Worm (Caenorhabditis elegans) whole organism, mixed stage, embryonic: ENCODE results near the gene asns-1.
"Not testable (repeated sequence)": the region's sequence is repeated elsewhere in the genome, so short reads cannot be mapped to it uniquely, and the experiment has no call there.

ENCODE experiments used
- M03D4.4 ChIP-seq: sonication (generic microtip); optimal IDR thresholded peaks from 2 replicates; lab custom pipeline; 2017; ENCODE audit warnings: mild to moderate bottlenecking, missing genetic modification characterization, missing compliant biosample characterization
- bed-3 ChIP-seq: fragments of 200-800 bp; sonication (Bioruptor generic); optimal IDR thresholded peaks from 3 replicates; lab custom pipeline; 2018; ENCODE audit warnings: mild to moderate bottlenecking, missing genetic modification characterization, moderate library complexity, missing compliant biosample characterization
- blmp-1 ChIP-seq: fragments of 150-350 bp; optimal IDR thresholded peaks from 2 replicates; lab custom pipeline; 2014; ENCODE audit warnings: missing biosample characterization, missing genetic modification characterization
- ceh-39 ChIP-seq: fragments of 150-350 bp; optimal IDR thresholded peaks from 2 replicates; lab custom pipeline; 2014; ENCODE audit warnings: missing biosample characterization, missing genetic modification characterization
- ceh-43 ChIP-seq: fragments of 200-800 bp; sonication (Bioruptor generic); optimal IDR thresholded peaks from 2 replicates; lab custom pipeline; 2018; ENCODE audit warnings: mild to moderate bottlenecking, missing genetic modification characterization, moderate library complexity, missing compliant biosample characterization
- ceh-83 ChIP-seq: fragments of 200-800 bp; sonication (Bioruptor generic); optimal IDR thresholded peaks from 2 replicates; lab custom pipeline; 2018; ENCODE audit warnings: mild to moderate bottlenecking, missing genetic modification characterization, missing compliant biosample characterization
- ces-1 ChIP-seq: fragments of 150-350 bp; optimal IDR thresholded peaks from 2 replicates; lab custom pipeline; 2014; ENCODE audit warnings: missing biosample characterization, missing genetic modification reagents, missing genetic modification characterization
- cnd-1 ChIP-seq: fragments of 200-800 bp; sonication (Bioruptor generic); optimal IDR thresholded peaks from 2 replicates; lab custom pipeline; 2018; ENCODE audit warnings: mild to moderate bottlenecking, missing genetic modification characterization, missing compliant biosample characterization
- drap-1 ChIP-seq: fragments of 200-800 bp; sonication (Bioruptor generic); optimal IDR thresholded peaks from 3 replicates; lab custom pipeline; 2018; ENCODE audit warnings: mild to moderate bottlenecking, missing genetic modification characterization, missing compliant biosample characterization
- elt-1 ChIP-seq: sonication (generic microtip); optimal IDR thresholded peaks from 2 replicates; lab custom pipeline; 2017; ENCODE audit warnings: missing genetic modification characterization, mild to moderate bottlenecking, missing compliant biosample characterization, antibody characterized with exemption, moderate library complexity, borderline replicate concordance; ENCODE audit not compliant: insufficient read depth
- elt-3 ChIP-seq: fragments of 150-350 bp; optimal IDR thresholded peaks from 2 replicates; lab custom pipeline; 2014; ENCODE audit warnings: missing biosample characterization, missing genetic modification characterization
- flh-1 ChIP-seq: fragments of 200-800 bp; sonication (Bioruptor generic); optimal IDR thresholded peaks from 2 replicates; lab custom pipeline; 2018; ENCODE audit warnings: mild to moderate bottlenecking, missing genetic modification characterization, moderate library complexity, missing compliant biosample characterization
- ham-2 ChIP-seq: fragments of 200-800 bp; sonication (Bioruptor generic); optimal IDR thresholded peaks from 2 replicates; lab custom pipeline; 2018; ENCODE audit warnings: mild to moderate bottlenecking, missing genetic modification characterization, missing compliant biosample characterization
- lin-13 ChIP-seq: fragments of 150-350 bp; optimal IDR thresholded peaks from 2 replicates; lab custom pipeline; 2014; ENCODE audit warnings: missing biosample characterization, missing genetic modification characterization
- lin-32 ChIP-seq: fragments of 200-800 bp; sonication (Bioruptor generic); optimal IDR thresholded peaks from 2 replicates; lab custom pipeline; 2018; ENCODE audit warnings: mild to moderate bottlenecking, missing genetic modification characterization, missing compliant biosample characterization
- lsy-2 ChIP-seq: fragments of 150-350 bp; optimal IDR thresholded peaks from 2 replicates; lab custom pipeline; 2014; ENCODE audit warnings: missing biosample characterization, missing genetic modification characterization
- mab-5 ChIP-seq: fragments of 150-350 bp; optimal IDR thresholded peaks from 2 replicates; lab custom pipeline; 2014; ENCODE audit warnings: missing biosample characterization, missing genetic modification characterization
- mls-2 ChIP-seq: sonication (generic microtip); optimal IDR thresholded peaks from 2 replicates; lab custom pipeline; 2016; ENCODE audit warnings: mild to moderate bottlenecking, missing genetic modification characterization, moderate library complexity, missing compliant biosample characterization
- nhr-237 ChIP-seq: fragments of 150-350 bp; optimal IDR thresholded peaks from 2 replicates; lab custom pipeline; 2014; ENCODE audit warnings: missing biosample characterization, missing genetic modification characterization
- nhr-28 ChIP-seq: fragments of 150-350 bp; optimal IDR thresholded peaks from 2 replicates; lab custom pipeline; 2014; ENCODE audit warnings: missing biosample characterization, missing genetic modification characterization
- nhr-76 ChIP-seq: sonication (generic microtip); optimal IDR thresholded peaks from 2 replicates; lab custom pipeline; 2017; ENCODE audit warnings: missing biosample characterization, missing genetic modification characterization
- sem-2 ChIP-seq: fragments of 200-800 bp; sonication (Bioruptor generic); optimal IDR thresholded peaks from 2 replicates; lab custom pipeline; 2018; ENCODE audit warnings: mild to moderate bottlenecking, missing genetic modification characterization, missing compliant biosample characterization
- sptf-1 ChIP-seq: sonication (generic microtip); optimal IDR thresholded peaks from 2 replicates; lab custom pipeline; 2017; ENCODE audit warnings: mild to moderate bottlenecking, missing genetic modification characterization, moderate library complexity, missing compliant biosample characterization
- tbx-8 ChIP-seq: fragments of 200-800 bp; sonication (Bioruptor generic); optimal IDR thresholded peaks from 2 replicates; lab custom pipeline; 2018; ENCODE audit warnings: mild to moderate bottlenecking, missing genetic modification characterization, moderate library complexity, missing compliant biosample characterization
- unc-120 ChIP-seq: sonication (generic microtip); optimal IDR thresholded peaks from 2 replicates; lab custom pipeline; 2017; ENCODE audit warnings: missing genetic modification characterization, missing compliant biosample characterization; ENCODE audit not compliant: poor library complexity, severe bottlenecking
- unc-39 ChIP-seq: fragments of 150-350 bp; optimal IDR thresholded peaks from 2 replicates; lab custom pipeline; 2014; ENCODE audit warnings: missing biosample characterization, missing genetic modification characterization
- zip-8 ChIP-seq: fragments of 150-350 bp; optimal IDR thresholded peaks from 2 replicates; lab custom pipeline; 2014; ENCODE audit warnings: missing biosample characterization, missing genetic modification characterization

The asns-1 gene

ce11 chrV:8560916-8561315, 14.9 kb downstream of the asns-1 start, which contains the start of gene acr-16:
Gene acr-16 (plus strand): TSS chrV:8561216.
- TF ChIP-seq elt-3 (tag; lab: Kevin White, UChicago): no peak
- no peak for TF ChIP-seq nhr-237 (tag; lab: Kevin White, UChicago)
- no peak for TF ChIP-seq ceh-39 (tag; lab: Kevin White, UChicago)
- no peak for TF ChIP-seq unc-120
- no peak for TF ChIP-seq cnd-1
- no peak for TF ChIP-seq ham-2 (GFP tag; lab: Kevin White, UChicago)

ce11 chrV:8565075-8565474, 19.1 kb downstream of the asns-1 start, which contains the start of gene F25G6.8:
Gene F25G6.8 (minus strand): TSS chrV:8565175.
- no peak for TF ChIP-seq zip-8 (tag; lab: Kevin White, UChicago)
- no peak for TF ChIP-seq bed-3 (GFP tag; lab: Kevin White, UChicago)
- no peak for TF ChIP-seq nhr-76 (tag; lab: Kevin White, UChicago)
- no peak for TF ChIP-seq nhr-28 (tag; lab: Kevin White, UChicago)
- no peak for TF ChIP-seq M03D4.4 (tag; lab: Kevin White, UChicago)
- TF ChIP-seq sem-2 (GFP tag; lab: Kevin White, UChicago): no peak
- no peak for TF ChIP-seq sptf-1 (tag; lab: Kevin White, UChicago)
- TF ChIP-seq blmp-1 (tag; lab: Kevin White, UChicago): no peak
- TF ChIP-seq mls-2 (tag; lab: Kevin White, UChicago): no peak
- TF ChIP-seq mab-5 (tag; lab: Kevin White, UChicago): no peak
- no peak for TF ChIP-seq flh-1 (GFP tag; lab: Kevin White, UChicago)
- no peak for TF ChIP-seq unc-39
- TF ChIP-seq ceh-39 (tag; lab: Kevin White, UChicago): no peak

- TF ChIP-seq tbx-8 (GFP tag; lab: Kevin White, UChicago): no peak
- TF ChIP-seq M03D4.4 (tag; lab: Kevin White, UChicago): no peak
- no peak for TF ChIP-seq ceh-43 (GFP tag; lab: Kevin White, UChicago)
- no peak for TF ChIP-seq ceh-39 (tag; lab: Kevin White, UChicago)
- TF ChIP-seq cnd-1: no peak
- TF ChIP-seq flh-1 (GFP tag; lab: Kevin White, UChicago): no peak
- no peak for TF ChIP-seq elt-1 (tag; lab: Kevin White, UChicago)
- no peak for TF ChIP-seq ham-2 (GFP tag; lab: Kevin White, UChicago)
- TF ChIP-seq sem-2 (GFP tag; lab: Kevin White, UChicago): no peak
- TF ChIP-seq, all 35 proteins: peak for 0
Measured at ce11 chrV:8569172-8569571, 23.2 kb downstream of the asns-1 start.

DNA sequence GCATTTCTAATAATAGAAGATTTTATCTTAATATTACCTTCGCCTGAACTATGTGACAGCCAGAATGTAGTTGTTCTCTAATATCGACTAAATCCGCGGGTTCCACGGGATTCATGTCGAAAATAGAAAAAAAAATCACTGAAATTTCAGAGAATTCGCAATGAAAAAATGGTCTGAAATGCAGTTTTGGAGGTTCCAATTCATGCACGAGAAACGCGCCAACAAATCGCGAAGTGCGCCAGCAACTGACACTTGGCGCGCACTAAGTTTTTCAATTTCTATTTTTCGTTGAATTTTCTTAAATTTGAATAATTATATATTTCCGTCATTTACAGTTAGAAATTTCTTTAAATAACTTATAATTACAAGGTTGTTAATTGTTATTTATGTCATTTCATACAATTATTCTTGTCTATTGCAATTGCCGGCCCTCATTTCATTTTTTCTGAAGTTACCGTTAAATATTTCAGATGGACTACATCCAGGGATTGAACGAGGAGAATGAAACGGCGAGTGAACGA, 23.9 kb downstream of the asns-1 start, which contains the start of the genes F25G6.9 and symk-1:
TSS of gene F25G6.9 (minus strand) at position 160 of the 521 bp plus-strand sequence.
TSS of gene symk-1 (plus strand) at position 471 of the 521 bp plus-strand sequence.
- peak; percentile 35 for TF ChIP-seq lsy-2 (tag; lab: Kevin White, UChicago)
- no peak for TF ChIP-seq bed-3 (GFP tag; lab: Kevin White, UChicago)
- TF ChIP-seq unc-120: no peak
- no peak for TF ChIP-seq ces-1 (GFP tag; lab: Kevin White, UChicago)
- no peak for TF ChIP-seq ceh-83 (GFP tag; lab: Kevin White, UChicago)
- TF ChIP-seq lin-13 (tag; lab: Kevin White, UChicago): peak; percentile 45

DNA sequence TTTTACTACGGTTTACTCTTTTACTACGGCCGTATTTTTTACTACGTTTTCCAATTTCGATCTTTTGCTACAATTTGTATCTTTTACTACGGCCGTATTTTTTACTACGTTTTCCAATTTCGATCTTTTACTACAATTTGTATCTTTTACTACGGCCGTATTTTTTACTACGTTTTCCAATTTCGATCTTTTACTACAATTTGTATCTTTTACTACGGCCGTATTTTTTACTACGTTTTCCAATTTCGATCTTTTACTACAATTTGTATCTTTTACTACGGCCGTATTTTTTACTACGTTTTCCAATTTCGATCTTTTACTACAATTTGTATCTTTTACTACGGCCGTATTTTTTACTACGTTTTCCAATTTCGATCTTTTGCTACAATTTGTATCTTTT, 28.8 kb downstream of the asns-1 start, which contains the start of gene F25G6.1:
TSS of gene F25G6.1 (plus strand) at position 301 of the 400 bp plus-strand sequence.
- not testable (repeated sequence) for TF ChIP-seq unc-39; drap-1 (GFP tag; lab: Kevin White, UChicago); lin-32 (GFP tag; lab: Kevin White, UChicago)

- no peak for TF ChIP-seq unc-39
- TF ChIP-seq drap-1 (GFP tag; lab: Kevin White, UChicago): no peak
- TF ChIP-seq M03D4.4 (tag; lab: Kevin White, UChicago): no peak
Measured at ce11 chrV:8580961-8581360, 35.0 kb downstream of the asns-1 start, which contains the start of gene C10B5.1. Gene C10B5.1 (plus strand): TSS chrV:8581261.
